Worm (Caenorhabditis elegans): ENCODE data around the gene nta-1.

Gene nta-1

DNA sequence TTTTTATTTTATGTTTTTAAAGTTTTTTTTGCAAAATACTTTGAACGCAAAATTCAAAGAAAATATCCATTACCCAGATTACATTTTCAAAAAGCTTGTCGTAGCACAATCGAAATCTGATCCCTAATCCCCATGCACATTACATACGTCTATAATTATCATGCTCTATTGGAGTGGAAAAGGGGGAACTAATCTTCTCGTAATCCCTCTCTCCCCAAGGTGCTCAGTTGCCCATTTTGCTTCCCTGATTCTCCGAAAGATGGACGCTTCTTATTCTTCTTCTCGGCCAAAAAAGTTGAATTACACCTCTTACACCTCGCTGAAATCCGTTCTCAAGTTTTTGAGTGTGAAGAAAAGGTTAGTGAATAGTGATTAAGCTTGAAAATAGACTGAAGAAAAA is 32.6 kb downstream of the nta-1 start, which contains the start of gene fbxc-53:
fbxc-53 (plus strand) TSS at position 245 of the 400 bp plus-strand sequence.
- TF ChIP-seq jun-1 (tag; optimal IDR thresholded peaks at IDR 0.05) (no peak), nhr-12 (tag; optimal IDR thresholded peaks at IDR 0.05) (no peak), ZK546.5 (tag; optimal IDR thresholded peaks at IDR 0.05) (no peak), lsy-12 (tag; optimal IDR thresholded peaks at IDR 0.05) (no peak), elt-3 (tag; optimal IDR thresholded peaks at IDR 0.05) (no peak), lin-15B (tag; optimal IDR thresholded peaks at IDR 0.05) (no peak), elt-2 (tag; optimal IDR thresholded peaks at IDR 0.05) (no peak), snpc-4 (tag; optimal IDR thresholded peaks at IDR 0.05) (no peak), pqm-1 (tag; optimal IDR thresholded peaks at IDR 0.05) (no peak), egl-27 (tag; optimal IDR thresholded peaks at IDR 0.05) (no peak)

DNA sequence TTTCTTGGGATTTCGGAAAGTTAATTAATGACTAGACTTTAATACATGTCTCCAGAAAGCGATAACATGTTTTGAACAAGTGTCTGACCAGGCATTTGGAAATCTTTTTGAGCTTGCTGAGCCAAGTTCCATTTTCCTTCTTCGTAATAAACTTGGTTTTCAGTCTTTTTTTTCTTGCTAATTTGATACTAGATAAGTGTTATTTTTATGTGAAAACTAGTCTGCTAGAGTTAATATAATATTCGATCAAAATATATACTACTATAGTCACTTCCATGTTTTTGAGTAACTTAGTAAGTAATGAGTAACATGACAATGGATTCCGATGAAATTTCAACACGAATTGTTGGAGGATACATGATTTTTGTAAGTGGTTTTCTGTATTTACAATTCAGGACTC is 34.4 kb downstream of the nta-1 start, which contains the start of gene srx-110:
srx-110 (plus strand) TSS at position 301 of the 400 bp plus-strand sequence.
- TF ChIP-seq fkh-2 (tag; optimal IDR thresholded peaks at IDR 0.05) (no peak), ceh-16 (tag; optimal IDR thresholded peaks at IDR 0.05) (no peak), pqm-1 (tag; optimal IDR thresholded peaks at IDR 0.05) (no peak), nhr-25 (tag; optimal IDR thresholded peaks at IDR 0.05) (no peak), nhr-77 (tag; optimal IDR thresholded peaks at IDR 0.05) (no peak), hmg-11 (tag; optimal IDR thresholded peaks at IDR 0.05) (no peak), mdl-1 (tag; optimal IDR thresholded peaks at IDR 0.05) (no peak), lin-15B (tag; optimal IDR thresholded peaks at IDR 0.05) (no peak)

DNA sequence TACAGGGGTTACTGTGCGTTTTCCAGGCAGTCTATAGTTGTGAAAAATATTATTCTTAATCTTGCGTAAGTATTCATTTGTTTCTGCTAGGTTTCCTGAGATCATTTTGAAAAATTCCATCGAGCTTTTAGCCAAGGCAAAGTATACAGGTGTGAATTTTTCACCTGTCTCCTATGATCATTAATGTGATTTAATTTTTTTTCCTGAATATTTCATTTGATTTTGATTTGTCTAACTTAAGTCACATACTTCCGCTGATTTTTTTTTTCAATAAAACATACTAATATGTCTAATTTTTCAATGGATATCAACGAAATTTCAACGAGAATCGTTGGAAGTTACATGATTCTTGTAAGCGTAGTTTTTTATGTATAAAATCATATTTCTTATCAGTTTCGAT is 38.3 kb downstream of the nta-1 start, which contains the start of gene srx-108:
srx-108 (plus strand) TSS at position 301 of the 400 bp plus-strand sequence.
- TF ChIP-seq unc-62 (GFP tag; optimal IDR thresholded peaks at IDR 0.05) (no peak), snpc-4 (tag; optimal IDR thresholded peaks at IDR 0.05) (no peak), skn-1 (tag; optimal IDR thresholded peaks at IDR 0.05) (no peak), lsy-12 (tag; optimal IDR thresholded peaks at IDR 0.05) (no peak), pha-4 (tag; optimal IDR thresholded peaks at IDR 0.05) (no peak), nhr-25 (tag; optimal IDR thresholded peaks at IDR 0.05) (no peak)

DNA sequence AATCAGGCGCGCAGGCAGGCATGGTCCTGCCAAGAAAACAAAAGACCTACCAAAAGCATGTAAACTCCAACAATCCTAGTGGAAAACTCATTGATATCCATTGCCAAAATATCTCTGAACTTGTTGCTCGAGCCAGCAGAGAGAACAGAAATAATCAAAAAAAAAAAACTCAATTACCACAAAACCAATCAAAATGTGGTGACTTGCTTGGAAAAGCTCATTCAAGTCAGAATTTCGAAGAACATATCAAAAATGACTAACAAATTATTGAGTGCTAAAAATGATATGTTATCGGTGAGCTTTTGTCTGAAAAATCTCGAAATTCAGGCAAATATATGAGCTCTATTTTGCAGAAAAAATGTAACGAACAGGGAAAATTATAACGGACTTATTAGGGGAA is 42.3 kb downstream of the nta-1 start, which contains the start of gene srx-105:
srx-105 (minus strand) TSS at position 101 of the 400 bp plus-strand sequence.
- no peak for TF ChIP-seq elt-2 (tag; optimal IDR thresholded peaks at IDR 0.05)
- no peak for TF ChIP-seq nhr-23 (tag; optimal IDR thresholded peaks at IDR 0.05)
- TF ChIP-seq nhr-28 (tag; optimal IDR thresholded peaks at IDR 0.05) = no peak
- TF ChIP-seq R02D3.7 (tag; optimal IDR thresholded peaks at IDR 0.05) = no peak
- TF ChIP-seq elt-1 (tag; optimal IDR thresholded peaks at IDR 0.05) = no peak
- no peak for TF ChIP-seq nhr-25 (tag; optimal IDR thresholded peaks at IDR 0.05)
- TF ChIP-seq hmg-11 (tag; optimal IDR thresholded peaks at IDR 0.05) = no peak
- TF ChIP-seq fkh-10 (GFP tag; optimal IDR thresholded peaks at IDR 0.05) = no peak
- no peak for TF ChIP-seq nfya-1 (tag; optimal IDR thresholded peaks at IDR 0.05; ENCODE audit: insufficient read depth)
- TF ChIP-seq mml-1 (tag; optimal IDR thresholded peaks at IDR 0.05) = no peak
- TF ChIP-seq ztf-4 (tag; optimal IDR thresholded peaks at IDR 0.05) = no peak
- no peak for TF ChIP-seq fkh-2 (tag; optimal IDR thresholded peaks at IDR 0.05)
- no peak for TF ChIP-seq ztf-11 (tag; optimal IDR thresholded peaks at IDR 0.05)
- TF ChIP-seq ceh-28 (tag; optimal IDR thresholded peaks at IDR 0.05) = no peak
- no peak for TF ChIP-seq mdl-1 (tag; optimal IDR thresholded peaks at IDR 0.05)
- no peak for TF ChIP-seq nhr-77 (tag; optimal IDR thresholded peaks at IDR 0.05)
- no peak for TF ChIP-seq nhr-76 (tag; optimal IDR thresholded peaks at IDR 0.05)
- TF ChIP-seq tbx-2 (tag; optimal IDR thresholded peaks at IDR 0.05) = no peak

DNA sequence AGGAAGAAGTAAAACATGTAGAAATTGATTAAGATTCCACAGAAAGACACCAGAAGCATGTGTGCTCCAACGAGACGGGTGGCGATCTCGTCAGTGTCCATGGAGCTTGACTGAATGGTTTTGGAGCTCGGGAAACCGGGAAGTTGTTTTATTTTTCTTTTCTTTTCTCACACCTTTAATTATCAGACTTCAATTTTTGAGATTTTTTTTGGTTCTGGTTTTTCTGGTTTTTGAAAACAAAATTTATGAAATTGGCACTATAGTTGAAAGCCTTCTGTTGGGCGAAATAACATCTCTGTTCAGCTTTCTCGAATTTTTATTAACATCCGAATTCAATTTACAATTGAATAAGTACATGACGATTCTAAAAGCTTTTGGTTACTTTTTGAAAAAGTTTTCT is 44.0 kb downstream of the nta-1 start, which contains the start of gene srx-104:
srx-104 (minus strand) TSS at position 101 of the 400 bp plus-strand sequence.
- TF ChIP-seq unc-39 (tag; optimal IDR thresholded peaks at IDR 0.05) = no peak
- TF ChIP-seq ztf-4 (tag; optimal IDR thresholded peaks at IDR 0.05) = no peak
- no peak for TF ChIP-seq nhr-43 (tag; optimal IDR thresholded peaks at IDR 0.05; ENCODE audit: poor library complexity, severe bottlenecking)
- TF ChIP-seq nhr-237 (tag; optimal IDR thresholded peaks at IDR 0.05) = no peak
- TF ChIP-seq nhr-77 (tag; optimal IDR thresholded peaks at IDR 0.05) = no peak
- no peak for TF ChIP-seq eor-1 (tag; optimal IDR thresholded peaks at IDR 0.05)
- no peak for TF ChIP-seq jun-1 (tag; optimal IDR thresholded peaks at IDR 0.05)
- TF ChIP-seq nhr-67 (tag; optimal IDR thresholded peaks at IDR 0.05) = no peak
- TF ChIP-seq ztf-11 (tag; optimal IDR thresholded peaks at IDR 0.05) = no peak
- TF ChIP-seq ceh-16 (tag; optimal IDR thresholded peaks at IDR 0.05) = no peak
- no peak for TF ChIP-seq elt-2 (tag; optimal IDR thresholded peaks at IDR 0.05)

All from whole organism, L3 larva.